Worm (Caenorhabditis elegans) whole organism, early embryonic: Measurements from ENCODE around the gene ubc-24.

ENCODE experiments used
- ama-1 ChIP-seq: fragments of 150-350 bp; optimal IDR thresholded peaks from 2 replicates; lab custom pipeline; 2014
- ceh-36 ChIP-seq: sonication (generic microtip); optimal IDR thresholded peaks from 2 replicates; lab custom pipeline; 2016; ENCODE audit warnings: missing genetic modification characterization, inconsistent platforms, missing compliant biosample characterization
- hmbx-1 ChIP-seq: sonication (generic microtip); optimal IDR thresholded peaks from 2 replicates; lab custom pipeline; 2016; ENCODE audit warnings: mild to moderate bottlenecking, missing genetic modification characterization, missing compliant biosample characterization
- hmg-4 ChIP-seq: fragments of 200-800 bp; sonication (Bioruptor generic); optimal IDR thresholded peaks from 2 replicates; lab custom pipeline; 2018; ENCODE audit warnings: mild to moderate bottlenecking, missing genetic modification characterization, missing compliant biosample characterization
- tbx-11 ChIP-seq: fragments of 200-800 bp; sonication (Bioruptor generic); IDR thresholded peaks from 2 replicates; pipeline ENCODE4 v1.3.6; 2022; ENCODE audit warnings: missing genetic modification characterization, missing compliant biosample characterization

DNA sequence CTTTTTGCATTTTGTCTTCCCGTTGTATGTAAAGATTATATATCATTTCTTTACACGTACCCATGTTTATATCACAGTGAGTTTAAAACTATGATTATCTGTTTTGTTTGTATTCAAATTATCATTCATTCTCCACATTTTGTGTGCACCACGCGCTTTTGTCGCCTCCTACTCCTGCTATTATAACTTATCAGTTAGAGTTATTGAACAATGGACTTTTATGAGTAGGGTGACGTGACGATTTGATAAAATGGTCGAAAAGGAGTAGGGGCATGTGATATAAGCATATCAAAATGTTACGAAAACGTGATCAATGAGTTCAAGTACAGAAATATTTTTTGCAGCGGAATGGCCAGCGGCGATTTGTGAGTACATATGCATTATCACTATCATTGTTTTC lies 22.5 kb upstream of the ubc-24 start:
- no peak for TF ChIP-seq tbx-11 (GFP tag; lab: Robert Waterston, UW)
- TF ChIP-seq hmg-4 (GFP tag; lab: Kevin White, UChicago) = no peak
- no peak for TF ChIP-seq ama-1 (lab: Kevin White, UChicago)
- no peak for TF ChIP-seq hmbx-1 (tag; lab: Kevin White, UChicago)
- no peak for TF ChIP-seq ceh-36 (tag; lab: Kevin White, UChicago)
